Fruit fly (Drosophila melanogaster) whole organism, embryonic: ENCODE results near the gene Rab26.

Source experiments
- BEAF-32 ChIP-seq: fragments of 200-800 bp; sonication (Bioruptor generic); optimal IDR thresholded peaks from 3 replicates; lab custom pipeline; 2017; ENCODE audit warnings: missing biosample characterization, missing genetic modification characterization, mild to moderate bottlenecking, moderate library complexity, missing genetic modification reagents
- Bgb ChIP-seq: fragments of 200-800 bp; sonication (Bioruptor generic); IDR thresholded peaks from 2 replicates; pipeline ENCODE4 v1.3.6; 2022; ENCODE audit warnings: missing biosample characterization, missing genetic modification characterization; ENCODE audit not compliant: partially characterized antibody
- CG10321 ChIP-seq: fragments of 200-800 bp; sonication (Bioruptor generic); IDR thresholded peaks from 2 replicates; pipeline ENCODE4 v1.3.6; 2022; ENCODE audit warnings: missing biosample characterization, missing genetic modification characterization
- CG10543 ChIP-seq: fragments of 200-800 bp; sonication (Bioruptor generic); optimal IDR thresholded peaks from 3 replicates; lab custom pipeline; 2017; ENCODE audit warnings: missing biosample characterization, mild to moderate bottlenecking, missing genetic modification characterization, moderate library complexity
- CG10959 ChIP-seq: fragments of 200-800 bp; sonication (Bioruptor generic); IDR thresholded peaks from 2 replicates; pipeline ENCODE4 v1.3.6; 2022; ENCODE audit warnings: missing biosample characterization, missing genetic modification characterization
- CG10979 ChIP-seq: fragments of 200-800 bp; sonication (Bioruptor generic); optimal IDR thresholded peaks from 2 replicates; lab custom pipeline; 2018; ENCODE audit warnings: missing biosample characterization, mild to moderate bottlenecking, missing genetic modification characterization, moderate library complexity
- CG13123 ChIP-seq: fragments of 200-800 bp; sonication (Bioruptor generic); optimal IDR thresholded peaks from 2 replicates; lab custom pipeline; 2016; ENCODE audit warnings: missing biosample characterization, missing genetic modification characterization
- CG14860 ChIP-seq: fragments of 200-800 bp; sonication (Bioruptor generic); IDR thresholded peaks from 3 replicates; pipeline ENCODE4 v1.3.6; 2022; ENCODE audit warnings: missing biosample characterization, missing genetic modification characterization; ENCODE audit not compliant: partially characterized antibody
- CG14965 ChIP-seq: fragments of 200-800 bp; sonication (Bioruptor generic); optimal IDR thresholded peaks from 2 replicates; lab custom pipeline; 2016; ENCODE audit warnings: missing biosample characterization, missing genetic modification characterization, borderline replicate concordance
- CG1529 ChIP-seq: fragments of 200-800 bp; sonication (Bioruptor generic); optimal IDR thresholded peaks from 3 replicates; lab custom pipeline; 2018; ENCODE audit warnings: missing biosample characterization, missing genetic modification characterization
- CG15601 ChIP-seq: fragments of 200-800 bp; sonication (Bioruptor generic); optimal IDR thresholded peaks from 3 replicates; lab custom pipeline; 2019; ENCODE audit warnings: missing biosample characterization, mild to moderate bottlenecking, missing genetic modification characterization, moderate library complexity
- CG1603 ChIP-seq: fragments of 200-800 bp; sonication (Bioruptor generic); optimal IDR thresholded peaks from 2 replicates; lab custom pipeline; 2019; ENCODE audit warnings: missing biosample characterization, mild to moderate bottlenecking, missing genetic modification characterization, moderate library complexity
- CG1647 ChIP-seq: fragments of 200-800 bp; sonication (Bioruptor generic); optimal IDR thresholded peaks from 3 replicates; lab custom pipeline; 2016; ENCODE audit warnings: missing biosample characterization, missing genetic modification characterization
- CG2120 ChIP-seq: fragments of 200-800 bp; sonication (Bioruptor generic); optimal IDR thresholded peaks from 3 replicates; lab custom pipeline; 2016; ENCODE audit warnings: missing biosample characterization, missing genetic modification characterization
- CG3065 ChIP-seq: fragments of 200-800 bp; sonication (Bioruptor generic); optimal IDR thresholded peaks from 2 replicates; lab custom pipeline; 2016; ENCODE audit warnings: missing biosample characterization, missing genetic modification characterization
- CG31224 ChIP-seq: fragments of 200-800 bp; sonication (Bioruptor generic); IDR thresholded peaks from 2 replicates; pipeline ENCODE4 v1.3.6; 2022; ENCODE audit warnings: missing biosample characterization, missing genetic modification characterization
- CG34422 ChIP-seq: fragments of 200-800 bp; sonication (Bioruptor generic); IDR thresholded peaks from 3 replicates; pipeline ENCODE4 v1.3.6; 2022; ENCODE audit warnings: missing biosample characterization, missing genetic modification characterization
- CG3726 ChIP-seq: fragments of 200-800 bp; sonication (Bioruptor generic); IDR thresholded peaks from 3 replicates; pipeline ENCODE4, ENCODE4 v1.3.6; 2022; ENCODE audit warnings: missing biosample characterization, missing genetic modification characterization
- CG43689 ChIP-seq: fragments of 200-800 bp; sonication (Bioruptor generic); IDR thresholded peaks from 2 replicates; pipeline ENCODE4 v1.3.6; 2022; ENCODE audit warnings: missing biosample characterization, missing genetic modification characterization
- CG6654 ChIP-seq: fragments of 200-800 bp; sonication (Bioruptor generic); optimal IDR thresholded peaks from 2 replicates; lab custom pipeline; 2017; ENCODE audit warnings: missing biosample characterization, mild to moderate bottlenecking, missing genetic modification characterization
- CG8281 ChIP-seq: fragments of 200-800 bp; sonication (Bioruptor generic); optimal IDR thresholded peaks from 2 replicates; lab custom pipeline; 2018; ENCODE audit warnings: missing biosample characterization, mild to moderate bottlenecking, missing genetic modification characterization, moderate library complexity
- CG9437 ChIP-seq: fragments of 200-800 bp; sonication (Bioruptor generic); optimal IDR thresholded peaks from 2 replicates; lab custom pipeline; 2018; ENCODE audit warnings: missing biosample characterization, mild to moderate bottlenecking, missing genetic modification characterization
- CG9727 ChIP-seq: fragments of 200-800 bp; sonication (Bioruptor generic); optimal IDR thresholded peaks from 3 replicates; lab custom pipeline; 2017; ENCODE audit warnings: missing biosample characterization, mild to moderate bottlenecking, missing genetic modification characterization
- CG9932 ChIP-seq: fragments of 200-800 bp; sonication (Bioruptor generic); IDR thresholded peaks from 2 replicates; pipeline ENCODE4 v1.3.6; 2022; ENCODE audit warnings: missing biosample characterization, missing genetic modification characterization
- D19B ChIP-seq: fragments of 200-800 bp; sonication (Bioruptor generic); optimal IDR thresholded peaks from 2 replicates; lab custom pipeline; 2017; ENCODE audit warnings: missing biosample characterization, mild to moderate bottlenecking, missing genetic modification characterization
- E2f2 ChIP-seq: fragments of 200-800 bp; sonication (Bioruptor generic); IDR thresholded peaks from 2 replicates; pipeline ENCODE4 v1.3.6; 2022; ENCODE audit warnings: missing biosample characterization, missing genetic modification characterization
- H15 ChIP-seq: fragments of 200-800 bp; sonication (Bioruptor generic); IDR thresholded peaks from 3 replicates; pipeline ENCODE4 v1.3.6; 2022; ENCODE audit warnings: missing biosample characterization, missing genetic modification characterization
- HmgD ChIP-seq: fragments of 200-800 bp; sonication (Bioruptor generic); optimal IDR thresholded peaks from 3 replicates; lab custom pipeline; 2016; ENCODE audit warnings: missing biosample characterization, missing genetic modification characterization
- Jarid2 ChIP-seq: fragments of 200-800 bp; sonication (Bioruptor generic); optimal IDR thresholded peaks from 3 replicates; lab custom pipeline; 2017; ENCODE audit warnings: mild to moderate bottlenecking, missing biosample characterization, missing genetic modification reagents, missing genetic modification characterization
- NK7.1 ChIP-seq: fragments of 200-800 bp; sonication (Bioruptor generic); optimal IDR thresholded peaks from 3 replicates; lab custom pipeline; 2016; ENCODE audit warnings: missing biosample characterization, missing genetic modification characterization
- Tbp ChIP-seq: fragments of >200 bp; optimal IDR thresholded peaks from 2 replicates; lab custom pipeline; 2018; ENCODE audit warnings: missing biosample characterization, missing genetic modification characterization
- ab ChIP-seq: fragments of 200-800 bp; sonication (Bioruptor generic); optimal IDR thresholded peaks from 2 replicates; lab custom pipeline; 2016; ENCODE audit warnings: missing biosample characterization, missing genetic modification characterization
- al ChIP-seq: fragments of 200-800 bp; sonication (Bioruptor generic); IDR thresholded peaks from 2 replicates; pipeline ENCODE4 v1.3.6; 2022; ENCODE audit warnings: missing biosample characterization, missing genetic modification characterization
- ash1 ChIP-seq: fragments of 200-800 bp; sonication (Bioruptor generic); optimal IDR thresholded peaks from 2 replicates; lab custom pipeline; 2018; ENCODE audit warnings: missing biosample characterization, mild to moderate bottlenecking, missing genetic modification characterization
- bigmax ChIP-seq: fragments of 200-800 bp; sonication (Bioruptor generic); optimal IDR thresholded peaks from 2 replicates; lab custom pipeline; 2018; ENCODE audit warnings: missing biosample characterization, mild to moderate bottlenecking, missing genetic modification characterization
- bsh ChIP-seq, 2 experiments: fragments of 200-800 bp; sonication (Bioruptor generic); optimal IDR thresholded peaks; 2 replicates each; lab custom pipeline; 2017 to 2018; ENCODE audit warnings: mild to moderate bottlenecking in 2 of 2, missing biosample characterization in 2 of 2, missing genetic modification characterization in 2 of 2, moderate library complexity in 1 of 2
- cato ChIP-seq: fragments of 200-800 bp; sonication (Bioruptor generic); optimal IDR thresholded peaks from 2 replicates; lab custom pipeline; 2016; ENCODE audit warnings: missing biosample characterization, missing genetic modification characterization, borderline replicate concordance
- dati ChIP-seq: fragments of 200-800 bp; sonication (Bioruptor generic); IDR thresholded peaks from 2 replicates; pipeline ENCODE4 v1.3.6; 2022; ENCODE audit warnings: missing biosample characterization, missing genetic modification characterization
- dysf ChIP-seq: fragments of 200-800 bp; sonication (Bioruptor generic); IDR thresholded peaks from 3 replicates; pipeline ENCODE4 v1.3.6; 2022; ENCODE audit warnings: missing biosample characterization, missing genetic modification characterization
- gcm2 ChIP-seq: fragments of 200-800 bp; sonication (Bioruptor generic); optimal IDR thresholded peaks from 2 replicates; lab custom pipeline; 2016; ENCODE audit warnings: missing biosample characterization, missing genetic modification characterization
- gt ChIP-seq: fragments of 200-800 bp; sonication (Bioruptor generic); IDR thresholded peaks from 2 replicates; pipeline ENCODE4 v1.3.6; 2022; ENCODE audit warnings: missing biosample characterization, missing genetic modification characterization
- h ChIP-seq: fragments of >200 bp; optimal IDR thresholded peaks from 2 replicates; lab custom pipeline; 2017
- lbe ChIP-seq: fragments of 200-800 bp; sonication (Bioruptor generic); optimal IDR thresholded peaks from 2 replicates; lab custom pipeline; 2016; ENCODE audit warnings: missing biosample characterization, mild to moderate bottlenecking, missing genetic modification characterization
- maf-S ChIP-seq: fragments of 200-800 bp; sonication (Bioruptor generic); optimal IDR thresholded peaks from 2 replicates; lab custom pipeline; 2016; ENCODE audit warnings: missing biosample characterization, missing genetic modification characterization
- sc ChIP-seq, 3 experiments: fragments of >200 bp in 2 of 3; fragments of 200-800 bp in 1 of 3; sonication (Bioruptor generic) in 1 of 3; optimal IDR thresholded peaks; 2 replicates in 2 of 3; 3 replicates in 1 of 3; lab custom pipeline; 2017; ENCODE audit warnings: mild to moderate bottlenecking in 1 of 3, missing biosample characterization in 1 of 3, missing genetic modification characterization in 1 of 3, missing genetic modification reagents in 1 of 3
- seq ChIP-seq: fragments of 200-800 bp; sonication (Bioruptor generic); IDR thresholded peaks from 2 replicates; pipeline ENCODE4 v1.3.6; 2022; ENCODE audit warnings: missing biosample characterization, missing genetic modification characterization
- sim ChIP-seq: fragments of 200-800 bp; sonication (Bioruptor generic); IDR thresholded peaks from 2 replicates; pipeline ENCODE4 v1.3.6; 2022; ENCODE audit warnings: missing biosample characterization, missing genetic modification characterization
- tx ChIP-seq: fragments of 200-800 bp; sonication (Bioruptor generic); optimal IDR thresholded peaks from 2 replicates; lab custom pipeline; 2016; ENCODE audit warnings: missing biosample characterization, missing genetic modification characterization
- unpg ChIP-seq: fragments of 200-800 bp; sonication (Bioruptor generic); optimal IDR thresholded peaks from 3 replicates; lab custom pipeline; 2018; ENCODE audit warnings: missing biosample characterization, mild to moderate bottlenecking, missing genetic modification characterization, moderate library complexity

The Rab26 gene

dm6 chr3L:21285639-21286338, 32.8 kb upstream of the Rab26 start, which contains the start of the genes CG12974 and pzg (continued):
- TF ChIP-seq CG14860 (GFP tag; lab: Robert Waterston, UW) (peak; percentile 73), CG2120 (peak; percentile 85), NK7.1 (GFP tag; lab: Kevin White, UChicago) (peak; percentile 1), BEAF-32 (GFP tag; lab: Kevin White, UChicago) (peak; percentile 69), Jarid2 (GFP tag; lab: Kevin White, UChicago) (peak; percentile 45), ash1 (GFP tag; lab: Kevin White, UChicago) (no peak), Bgb (GFP tag; lab: Robert Waterston, UW) (peak; percentile 74; the same call in 1 of the 2 replicates), CG34422 (GFP tag; lab: Robert Waterston, UW) (peak; percentile 91), dati (peak; percentile 40; the same call in 1 of the 2 replicates), bsh (GFP tag; optimal IDR thresholded peaks at IDR 0.05; lab: Kevin White, UChicago) (peak in 1 of 2 experiments; percentile 69), CG8281 (tag; lab: Kevin White, UChicago) (no peak), CG10979 (tag; lab: Kevin White, UChicago) (peak; percentile 93), lbe (peak; percentile 15), CG10321 (GFP tag; lab: Robert Waterston, UW) (peak; percentile 99), CG3065 (peak; percentile 35), h (lab: Kevin White, UChicago) (no peak), CG9727 (GFP tag; lab: Kevin White, UChicago) (peak; percentile 92), CG3726 (GFP tag; lab: Robert Waterston, UW) (peak; percentile 61; the same call in 1 of the 3 replicates), H15 (GFP tag; lab: Robert Waterston, UW) (peak; percentile 87), CG10543 (GFP tag; lab: Kevin White, UChicago) (peak; percentile 89), CG1529 (peak; percentile 46), sim (GFP tag; lab: Robert Waterston, UW) (0 out of 2 replicates have a peak, but pooled peaks have one; percentile 44), gt (peak; percentile 85), unpg (GFP tag; lab: Kevin White, UChicago) (peak; percentile 74), CG31224 (GFP tag; lab: Robert Waterston, UW) (peak; percentile 48; the same call in 1 of the 2 replicates), al (peak; percentile 80), CG9932 (GFP tag; lab: Robert Waterston, UW) (peak; percentile 91), CG1647 (GFP tag; lab: Kevin White, UChicago) (peak; percentile 78), CG14965 (GFP tag; lab: Kevin White, UChicago) (no peak), CG1603 (peak; percentile 97), gcm2 (GFP tag; lab: Kevin White, UChicago) (peak; percentile 28), CG9437 (GFP tag; lab: Kevin White, UChicago) (peak; percentile 94), maf-S (GFP tag; lab: Kevin White, UChicago) (peak; percentile 69), tx (GFP tag; lab: Kevin White, UChicago) (peak; percentile 69), CG6654 (GFP tag; lab: Kevin White, UChicago) (peak; percentile 35), CG15601 (tag; lab: Kevin White, UChicago) (peak; percentile 87), CG13123 (GFP tag; lab: Kevin White, UChicago) (peak; percentile 15), bigmax (GFP tag; lab: Kevin White, UChicago) (peak; percentile 92), seq (GFP tag; lab: Robert Waterston, UW) (peak; percentile 75), cato (peak; percentile 49), E2f2 (GFP tag; lab: Robert Waterston, UW) (peak; percentile 94), D19B (peak; percentile 42), ab (GFP tag; lab: Kevin White, UChicago) (peak; percentile 55), dysf (GFP tag; lab: Robert Waterston, UW) (peak; percentile 93), CG10959 (peak; percentile 88), HmgD (peak; percentile 83), Tbp (GFP tag; lab: Kevin White, UChicago) (no peak), sc (optimal IDR thresholded peaks at IDR 0.05; lab: Kevin White, UChicago) (no peak), sc (GFP tag; optimal IDR thresholded peaks at IDR 0.05; lab: Kevin White, UChicago) (peak; percentile 18), CG43689 (GFP tag; lab: Robert Waterston, UW) (peak; percentile 69)
